Worm (Caenorhabditis elegans) whole organism, L4 larva: ENCODE results near the gene F49C12.7.

Source experiments
- F10B5.3 ChIP-seq: sonication (generic microtip); optimal IDR thresholded peaks from 2 replicates; lab custom pipeline; 2016; ENCODE audit warnings: mild to moderate bottlenecking, missing genetic modification characterization, missing compliant biosample characterization
- F37D6.2 ChIP-seq: sonication (generic microtip); optimal IDR thresholded peaks from 2 replicates; lab custom pipeline; 2016; ENCODE audit warnings: mild to moderate bottlenecking, missing genetic modification characterization, missing compliant biosample characterization
- F44E2.7 ChIP-seq: fragments of 200-800 bp; sonication (Bioruptor generic); IDR thresholded peaks from 2 replicates; pipeline ENCODE4 v2.1.2; 2022; ENCODE audit warnings: missing genetic modification characterization, missing compliant biosample characterization
- R02D3.7 ChIP-seq: fragments of 150-350 bp; sonication (generic microtip); optimal IDR thresholded peaks from 3 replicates; lab custom pipeline; 2014; ENCODE audit warnings: missing biosample characterization, missing genetic modification characterization
- aha-1 ChIP-seq: fragments of 150-350 bp; peaks from one replicate; lab custom pipeline; 2014; ENCODE audit warnings: missing biosample characterization, missing genetic modification characterization
- aly-2 ChIP-seq: sonication (generic microtip); optimal IDR thresholded peaks from 2 replicates; lab custom pipeline; 2018; ENCODE audit warnings: missing biosample characterization, missing genetic modification characterization
- ceh-20 ChIP-seq: fragments of 200-800 bp; sonication (Bioruptor generic); IDR thresholded peaks from 2 replicates; pipeline ENCODE4 v1.3.6; 2022; ENCODE audit warnings: missing genetic modification reagents, missing genetic modification characterization, missing compliant biosample characterization
- ceh-28 ChIP-seq: fragments of 150-350 bp; optimal IDR thresholded peaks from 2 replicates; lab custom pipeline; 2014; ENCODE audit warnings: missing biosample characterization, missing genetic modification reagents, missing genetic modification characterization
- ceh-32 ChIP-seq: sonication (generic microtip); optimal IDR thresholded peaks from 2 replicates; lab custom pipeline; 2016; ENCODE audit warnings: mild to moderate bottlenecking, missing genetic modification characterization, missing compliant biosample characterization; ENCODE audit not compliant: poor library complexity
- ceh-44 ChIP-seq: fragments of 200-800 bp; sonication (Bioruptor generic); IDR thresholded peaks from 2 replicates; pipeline ENCODE4 v1.3.6; 2022; ENCODE audit warnings: missing genetic modification reagents, missing genetic modification characterization, missing compliant biosample characterization
- ces-1 ChIP-seq: fragments of 150-350 bp; sonication (generic microtip); optimal IDR thresholded peaks from 4 replicates; lab custom pipeline; 2014; ENCODE audit warnings: missing biosample characterization, missing genetic modification reagents, missing genetic modification characterization
- cey-2 ChIP-seq: sonication (generic microtip); optimal IDR thresholded peaks from 3 replicates; lab custom pipeline; 2017; ENCODE audit warnings: missing genetic modification characterization, mild to moderate bottlenecking, missing compliant biosample characterization, antibody characterized with exemption, borderline replicate concordance; ENCODE audit not compliant: insufficient read depth
- daf-12 ChIP-seq: fragments of 150-350 bp; optimal IDR thresholded peaks from 2 replicates; lab custom pipeline; 2014; ENCODE audit warnings: missing biosample characterization, missing genetic modification reagents, missing genetic modification characterization
- daf-16 ChIP-seq, 3 experiments: sonication (generic microtip); optimal IDR thresholded peaks; 2 replicates each; lab custom pipeline; 2016 to 2017; ENCODE audit warnings: missing genetic modification characterization in 3 of 3, missing genetic modification reagents in 3 of 3, mild to moderate bottlenecking in 2 of 3, missing compliant biosample characterization in 2 of 3, missing biosample characterization in 1 of 3, moderate library complexity in 1 of 3
- daf-8 ChIP-seq: fragments of 200-800 bp; sonication (Bioruptor generic); IDR thresholded peaks from 2 replicates; pipeline ENCODE4 v1.3.6; 2022; ENCODE audit warnings: missing genetic modification characterization, missing compliant biosample characterization
- dmd-6 ChIP-seq: fragments of 200-800 bp; sonication (Bioruptor generic); IDR thresholded peaks from 2 replicates; pipeline ENCODE4 v1.3.6; 2022; ENCODE audit warnings: missing genetic modification reagents, missing genetic modification characterization, missing compliant biosample characterization
- dpl-1 ChIP-seq: fragments of 150-350 bp; optimal IDR thresholded peaks from 2 replicates; lab custom pipeline; 2014; ENCODE audit warnings: missing biosample characterization, missing genetic modification reagents, missing genetic modification characterization
- dve-1 ChIP-seq: sonication (generic microtip); optimal IDR thresholded peaks from 2 replicates; lab custom pipeline; 2017; ENCODE audit warnings: antibody characterized with exemption, mild to moderate bottlenecking, missing genetic modification characterization, missing compliant biosample characterization; ENCODE audit not compliant: insufficient read depth
- egl-27 ChIP-seq: sonication (generic microtip); optimal IDR thresholded peaks from 3 replicates; lab custom pipeline; 2017; ENCODE audit warnings: missing biosample characterization, missing genetic modification reagents, missing genetic modification characterization
- fos-1 ChIP-seq: fragments of 150-350 bp; optimal IDR thresholded peaks from 2 replicates; lab custom pipeline; 2014; ENCODE audit warnings: missing biosample characterization, missing genetic modification characterization
- hlh-11 ChIP-seq: fragments of 200-800 bp; sonication (Bioruptor generic); optimal IDR thresholded peaks from 2 replicates; lab custom pipeline; 2018; ENCODE audit warnings: mild to moderate bottlenecking, missing genetic modification characterization, missing compliant biosample characterization
- hlh-30 ChIP-seq: sonication (generic microtip); optimal IDR thresholded peaks from 2 replicates; lab custom pipeline; 2017; ENCODE audit warnings: antibody characterized with exemption, mild to moderate bottlenecking, missing genetic modification characterization, missing compliant biosample characterization; ENCODE audit not compliant: insufficient read depth
- hmg-1.1 ChIP-seq: fragments of 200-800 bp; sonication (Bioruptor generic); IDR thresholded peaks from 2 replicates; pipeline ENCODE4 v1.3.6; 2022; ENCODE audit warnings: missing genetic modification reagents, missing genetic modification characterization, missing compliant biosample characterization
- lin-1 ChIP-seq: fragments of 200-800 bp; sonication (Bioruptor generic); IDR thresholded peaks from 2 replicates; pipeline ENCODE4 v1.3.6; 2022; ENCODE audit warnings: missing genetic modification reagents, missing genetic modification characterization, missing compliant biosample characterization
- lin-13 ChIP-seq: fragments of 150-350 bp; optimal IDR thresholded peaks from 2 replicates; lab custom pipeline; 2014; ENCODE audit warnings: missing biosample characterization, missing genetic modification reagents, missing genetic modification characterization
- lin-38 ChIP-seq: fragments of 200-800 bp; sonication (Bioruptor generic); IDR thresholded peaks from 2 replicates; pipeline ENCODE4 v1.3.6; 2022; ENCODE audit warnings: missing genetic modification reagents, missing genetic modification characterization, missing compliant biosample characterization
- lsy-2 ChIP-seq, 2 experiments: fragments of 150-350 bp in 1 of 2; sonication (generic microtip) in 1 of 2; optimal IDR thresholded peaks; 2 replicates each; lab custom pipeline; 2014 to 2017; ENCODE audit warnings: missing biosample characterization in 2 of 2, missing genetic modification characterization in 2 of 2
- mdl-1 ChIP-seq, 2 experiments: fragments of 150-350 bp in 1 of 2; sonication (generic microtip) in 1 of 2; optimal IDR thresholded peaks; 2 replicates each; lab custom pipeline; 2014 to 2017; ENCODE audit warnings: missing biosample characterization in 2 of 2, missing genetic modification characterization in 2 of 2
- mep-1 ChIP-seq: fragments of 150-350 bp; sonication (generic microtip); optimal IDR thresholded peaks from 3 replicates; lab custom pipeline; 2014; ENCODE audit warnings: missing biosample characterization, missing genetic modification characterization
- mes-2 ChIP-seq: sonication (generic microtip); optimal IDR thresholded peaks from 2 replicates; lab custom pipeline; 2016; ENCODE audit warnings: missing genotype, mild to moderate bottlenecking, missing genetic modification characterization, missing compliant biosample characterization; ENCODE audit not compliant: poor library complexity, severe bottlenecking
- nhr-10 ChIP-seq: fragments of 150-350 bp; optimal IDR thresholded peaks from 2 replicates; lab custom pipeline; 2014; ENCODE audit warnings: missing biosample characterization, missing genetic modification characterization
- nhr-11 ChIP-seq: fragments of 150-350 bp; optimal IDR thresholded peaks from 2 replicates; lab custom pipeline; 2014; ENCODE audit warnings: missing biosample characterization, missing genetic modification characterization
- nhr-237 ChIP-seq: sonication (generic microtip); optimal IDR thresholded peaks from 2 replicates; lab custom pipeline; 2017; ENCODE audit warnings: missing biosample characterization, missing genetic modification characterization
- nhr-28 ChIP-seq: fragments of 150-350 bp; optimal IDR thresholded peaks from 2 replicates; lab custom pipeline; 2014; ENCODE audit warnings: missing biosample characterization, missing genetic modification characterization
- nhr-77 ChIP-seq: fragments of 150-350 bp; optimal IDR thresholded peaks from 2 replicates; lab custom pipeline; 2014; ENCODE audit warnings: missing biosample characterization, missing genetic modification characterization
- pha-4 ChIP-seq, 2 experiments: fragments of 150-350 bp in 1 of 2; fragments of 200-800 bp in 1 of 2; sonication (Bioruptor generic) in 1 of 2; IDR thresholded peaks in 1 of 2; optimal IDR thresholded peaks in 1 of 2; 2 replicates each; pipeline versions ENCODE4 v1.3.6 to Lab custom; 2014 to 2022; ENCODE audit warnings: missing genetic modification characterization in 2 of 2, missing genetic modification reagents in 2 of 2, missing biosample characterization in 1 of 2, missing compliant biosample characterization in 1 of 2
- pqm-1 ChIP-seq: sonication (generic microtip); optimal IDR thresholded peaks from 2 replicates; lab custom pipeline; 2017; ENCODE audit warnings: missing biosample characterization, missing genetic modification characterization
- saeg-2 ChIP-seq: fragments of 200-800 bp; sonication (Bioruptor generic); IDR thresholded peaks from 2 replicates; pipeline ENCODE4 v1.3.6; 2022; ENCODE audit warnings: missing genetic modification reagents, missing genetic modification characterization, missing compliant biosample characterization
- snpc-1.2 ChIP-seq: fragments of 200-800 bp; sonication (Bioruptor generic); IDR thresholded peaks from 2 replicates; pipeline ENCODE4 v1.3.6; 2022; ENCODE audit warnings: missing genetic modification reagents, missing genetic modification characterization, missing compliant biosample characterization
- unc-130 ChIP-seq: sonication (generic microtip); optimal IDR thresholded peaks from 2 replicates; lab custom pipeline; 2016; ENCODE audit warnings: missing genetic modification reagents, missing genetic modification characterization, missing compliant biosample characterization
- unc-62 ChIP-seq, 3 experiments: fragments of 150-350 bp in 1 of 3; sonication (generic microtip); optimal IDR thresholded peaks in 2 of 3; peaks in 1 of 3; 1 replicate in 1 of 3; 2 replicates in 2 of 3; lab custom pipeline; 2014 to 2017; ENCODE audit warnings: missing biosample characterization in 3 of 3, missing genetic modification characterization in 3 of 3, missing genetic modification reagents in 3 of 3, missing genotype in 1 of 3
- zfp-2 ChIP-seq: sonication (generic microtip); optimal IDR thresholded peaks from 2 replicates; lab custom pipeline; 2016; ENCODE audit warnings: mild to moderate bottlenecking, missing genetic modification characterization, missing compliant biosample characterization

F49C12.7 gene

ce11 chrIV:9336538-9337090, 23.9 kb upstream of the F49C12.7 start, which contains the start of gene T20D3.5:
T20D3.5 (plus strand) TSS chrIV:9337040.
- TF ChIP-seq mes-2 (tag; lab: Kevin White, UChicago) (peak; percentile 66), pha-4 (GFP tag; IDR thresholded peaks at IDR 0.05; lab: Robert Waterston, UW) (no peak), pha-4 (tag; optimal IDR thresholded peaks at IDR 0.05; lab: Kevin White, UChicago) (no peak), unc-130 (GFP tag; lab: Kevin White, UChicago) (peak; percentile 67)
- TF ChIP-seq, all 104 proteins: peak for 2

DNA sequence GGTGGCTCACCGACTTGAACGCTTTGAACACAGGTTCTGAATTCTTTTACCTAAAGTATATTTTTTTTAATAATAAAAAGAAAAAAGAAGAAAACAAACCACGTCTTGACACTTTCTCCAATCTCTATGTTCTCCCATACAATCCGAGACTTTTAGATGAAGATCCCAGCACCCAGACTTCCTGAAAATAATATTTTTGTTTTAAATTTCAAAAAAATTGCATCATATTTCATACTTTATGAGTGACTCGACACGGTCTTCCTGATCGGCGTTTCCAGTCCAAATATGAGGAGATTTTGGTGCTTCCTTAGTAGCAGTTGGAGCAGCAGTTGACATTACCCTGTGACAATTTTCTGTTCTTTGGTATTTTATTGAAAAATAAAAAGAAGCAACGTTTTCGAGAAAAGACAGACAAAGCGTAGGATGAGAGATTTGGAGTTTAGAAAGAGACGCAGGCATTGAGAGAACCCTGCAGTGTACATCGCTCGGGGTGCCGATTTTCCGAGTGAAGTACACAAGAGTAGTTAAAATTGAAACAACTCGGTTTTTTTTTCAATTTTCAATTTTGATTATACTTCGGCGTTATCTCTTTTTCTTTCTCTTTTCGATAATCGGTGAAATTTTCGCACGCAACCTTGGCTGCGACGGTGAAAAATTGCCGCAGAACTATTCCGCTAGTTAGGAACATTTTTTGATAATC, 23.0 kb upstream of the F49C12.7 start, which contains the start of the genes coa-4 and T20D3.14:
Gene coa-4, minus strand, starts transcription at position 51 of the 700 bp plus-strand sequence.
Gene T20D3.14, minus strand, starts transcription at position 358 of the 700 bp plus-strand sequence.
- TF ChIP-seq mep-1 (peak; percentile 55), fos-1 (tag; lab: Kevin White, UChicago) (no peak), hlh-11 (tag; lab: Kevin White, UChicago) (peak; percentile 64), nhr-28 (tag; lab: Kevin White, UChicago) (peak; percentile 27), pqm-1 (tag; lab: Kevin White, UChicago) (peak; percentile 24), lin-38 (GFP tag; lab: Robert Waterston, UW) (peak; percentile 29; the same call in 1 of the 2 replicates), aha-1 (peak; percentile 63), saeg-2 (GFP tag; lab: Robert Waterston, UW) (no peak), daf-16 (GFP tag; optimal IDR thresholded peaks at IDR 0.05; lab: Kevin White, UChicago) (no peak), daf-16 (tag; optimal IDR thresholded peaks at IDR 0.05; lab: Kevin White, UChicago) (peak; percentile 64), hmg-1.1 (GFP tag; lab: Robert Waterston, UW) (0 out of 2 replicates have a peak, but pooled peaks have one; percentile 40), nhr-77 (peak; percentile 23), pha-4 (GFP tag; IDR thresholded peaks at IDR 0.05; lab: Robert Waterston, UW) (no peak), pha-4 (tag; optimal IDR thresholded peaks at IDR 0.05; lab: Kevin White, UChicago) (peak; percentile 40), dpl-1 (GFP tag; lab: Kevin White, UChicago) (peak; percentile 35), ces-1 (GFP tag; lab: Kevin White, UChicago) (no peak), ceh-20 (GFP tag; lab: Robert Waterston, UW) (0 out of 2 replicates have a peak, but pooled peaks have one; percentile 8), hlh-30 (peak; percentile 57), dve-1 (peak; percentile 69), lin-13 (GFP tag; lab: Kevin White, UChicago) (no peak), snpc-1.2 (GFP tag; lab: Robert Waterston, UW) (no peak), daf-8 (no peak), mes-2 (tag; lab: Kevin White, UChicago) (peak; percentile 56), dmd-6 (GFP tag; lab: Robert Waterston, UW) (peak; percentile 75), lin-1 (GFP tag; lab: Robert Waterston, UW) (peak; percentile 49; the same call in 1 of the 2 replicates), lsy-2 (tag; optimal IDR thresholded peaks at IDR 0.05; lab: Kevin White, UChicago) (peak in 1 of 2 experiments; percentile 57)

ce11 chrIV:9333007-9333406, 20.3 kb upstream of the F49C12.7 start:
- TF ChIP-seq F10B5.3 (tag; lab: Kevin White, UChicago) (no peak), nhr-237 (tag; lab: Kevin White, UChicago) (no peak), nhr-77 (peak; percentile 82), cey-2 (no peak), ceh-28 (no peak), lin-1 (GFP tag; lab: Robert Waterston, UW) (0 out of 2 replicates have a peak, but pooled peaks have one; percentile 27), egl-27 (no peak), ceh-32 (tag; lab: Kevin White, UChicago) (no peak), nhr-10 (tag; lab: Kevin White, UChicago) (no peak), pqm-1 (tag; lab: Kevin White, UChicago) (peak; percentile 97), zfp-2 (no peak), daf-12 (tag; lab: Kevin White, UChicago) (no peak), hlh-30 (peak; percentile 5), F44E2.7 (GFP tag; lab: Robert Waterston, UW) (no peak), nhr-11 (tag; lab: Kevin White, UChicago) (no peak), mdl-1 (tag; optimal IDR thresholded peaks at IDR 0.05; lab: Kevin White, UChicago) (no peak), unc-62 (GFP tag; optimal IDR thresholded peaks at IDR 0.05 in 1 of 2; lab: Kevin White, UChicago) (no peak), unc-62 (tag; optimal IDR thresholded peaks at IDR 0.05; lab: Kevin White, UChicago) (no peak), F37D6.2 (no peak), ceh-44 (GFP tag; lab: Robert Waterston, UW) (no peak), R02D3.7 (tag; lab: Kevin White, UChicago) (no peak), dve-1 (peak; percentile 73), aly-2 (tag; lab: Kevin White, UChicago) (no peak)
